Fruit fly (Drosophila melanogaster) S2 (cell line): ENCODE measurements around the gene Lgr1.

Source experiments
- CG8478 ChIP-seq: fragments of >200 bp; optimal IDR thresholded peaks from 2 replicates; lab custom pipeline; 2018
- CTCF ChIP-seq, 2 experiments: fragments of >200 bp; optimal IDR thresholded peaks; 2 replicates each; lab custom pipeline; 2018

- TF ChIP-seq CTCF (optimal IDR thresholded peaks at IDR 0.05; lab: Kevin White, UChicago) = no peak
- no peak for TF ChIP-seq CG8478 (lab: Kevin White, UChicago)
Measured at dm6 chr3R:17703024-17703690, 22.4 kb upstream of the Lgr1 start.
